Worm (Caenorhabditis elegans): Measurements from ENCODE around the gene lin-15A.

DNA sequence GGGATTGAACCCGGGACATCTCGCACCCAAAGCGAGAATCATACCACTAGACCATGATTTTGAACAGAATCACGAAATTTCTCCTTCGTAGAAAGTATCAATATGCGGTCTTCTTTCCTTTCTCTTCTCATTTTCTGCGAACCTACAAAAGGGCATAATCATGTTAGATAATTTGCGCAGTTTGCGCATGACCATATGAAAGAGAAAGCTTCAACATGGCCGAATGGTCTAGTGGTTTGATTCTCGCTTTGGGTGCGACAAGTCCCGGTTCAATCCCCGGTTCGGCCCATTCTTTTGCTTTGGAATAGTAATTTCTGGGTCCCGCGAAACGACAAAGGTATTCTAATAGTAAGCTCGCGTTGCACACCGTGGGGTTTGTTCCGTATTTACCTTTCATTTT is 16.0 kb downstream of the lin-15A start:
- no peak for TF ChIP-seq lin-39 (tag; optimal IDR thresholded peaks at IDR 0.05)
- no peak for TF ChIP-seq zag-1 (tag; optimal IDR thresholded peaks at IDR 0.05)
- no peak for TF ChIP-seq nhr-11 (tag; optimal IDR thresholded peaks at IDR 0.05)
- TF ChIP-seq pha-4 (tag; optimal IDR thresholded peaks at IDR 0.05): no peak
- no peak for TF ChIP-seq fos-1 (tag; optimal IDR thresholded peaks at IDR 0.05)
- no peak for TF ChIP-seq aly-2 (tag; optimal IDR thresholded peaks at IDR 0.05)
- TF ChIP-seq skn-1 (tag; optimal IDR thresholded peaks at IDR 0.05): no peak
- peak; percentile 16 for TF ChIP-seq lin-15B (tag; optimal IDR thresholded peaks at IDR 0.05)
